Fruit fly (Drosophila melanogaster) Kc167 (cell line): ENCODE measurements around the gene Cht10.

Experiments
- Myc ChIP-seq: fragments of >200 bp; optimal IDR thresholded peaks from 2 replicates; lab custom pipeline; 2017; ENCODE audit warnings: missing external identifiers
- Sin3A ChIP-seq: fragments of >200 bp; optimal IDR thresholded peaks from 2 replicates; lab custom pipeline; 2018; ENCODE audit warnings: missing external identifiers
- h ChIP-seq: fragments of >200 bp; optimal IDR thresholded peaks from 3 replicates; lab custom pipeline; 2018; ENCODE audit warnings: missing external identifiers
- psq ChIP-seq: fragments of >200 bp; optimal IDR thresholded peaks from 2 replicates; lab custom pipeline; 2017; ENCODE audit warnings: missing external identifiers
- ttk ChIP-seq: sonication (Bioruptor generic); optimal IDR thresholded peaks from 2 replicates; lab custom pipeline; 2017; ENCODE audit warnings: missing external identifiers

dm6 chr2L:23025815-23026214 lies at the start of gene Cht10:
- TF ChIP-seq Sin3A (lab: Kevin White, UChicago) (no peak), Myc (lab: Kevin White, UChicago) (no peak), h (lab: Kevin White, UChicago) (no peak), ttk (lab: Kevin White, UChicago) (no peak), psq (no peak)
